Worm (Caenorhabditis elegans) whole organism, mixed stage, embryonic: ENCODE measurements around the gene gtf-2H1.

ENCODE experiments used
- bed-3 ChIP-seq: fragments of 200-800 bp; sonication (Bioruptor generic); optimal IDR thresholded peaks from 3 replicates; lab custom pipeline; 2018; ENCODE audit warnings: mild to moderate bottlenecking, missing genetic modification characterization, moderate library complexity, missing compliant biosample characterization
- ceh-39 ChIP-seq: fragments of 150-350 bp; optimal IDR thresholded peaks from 2 replicates; lab custom pipeline; 2014; ENCODE audit warnings: missing biosample characterization, missing genetic modification characterization
- ceh-43 ChIP-seq: fragments of 200-800 bp; sonication (Bioruptor generic); optimal IDR thresholded peaks from 2 replicates; lab custom pipeline; 2018; ENCODE audit warnings: mild to moderate bottlenecking, missing genetic modification characterization, moderate library complexity, missing compliant biosample characterization
- ceh-83 ChIP-seq: fragments of 200-800 bp; sonication (Bioruptor generic); optimal IDR thresholded peaks from 2 replicates; lab custom pipeline; 2018; ENCODE audit warnings: mild to moderate bottlenecking, missing genetic modification characterization, missing compliant biosample characterization
- elt-1 ChIP-seq: sonication (generic microtip); optimal IDR thresholded peaks from 2 replicates; lab custom pipeline; 2017; ENCODE audit warnings: missing genetic modification characterization, mild to moderate bottlenecking, missing compliant biosample characterization, antibody characterized with exemption, moderate library complexity, borderline replicate concordance; ENCODE audit not compliant: insufficient read depth
- elt-3 ChIP-seq: fragments of 150-350 bp; optimal IDR thresholded peaks from 2 replicates; lab custom pipeline; 2014; ENCODE audit warnings: missing biosample characterization, missing genetic modification characterization
- lsy-2 ChIP-seq: fragments of 150-350 bp; optimal IDR thresholded peaks from 2 replicates; lab custom pipeline; 2014; ENCODE audit warnings: missing biosample characterization, missing genetic modification characterization
- mab-5 ChIP-seq: fragments of 150-350 bp; optimal IDR thresholded peaks from 2 replicates; lab custom pipeline; 2014; ENCODE audit warnings: missing biosample characterization, missing genetic modification characterization
- nhr-28 ChIP-seq: fragments of 150-350 bp; optimal IDR thresholded peaks from 2 replicates; lab custom pipeline; 2014; ENCODE audit warnings: missing biosample characterization, missing genetic modification characterization
- nhr-76 ChIP-seq: sonication (generic microtip); optimal IDR thresholded peaks from 2 replicates; lab custom pipeline; 2017; ENCODE audit warnings: missing biosample characterization, missing genetic modification characterization
- ztf-11 ChIP-seq: fragments of 150-350 bp; optimal IDR thresholded peaks from 2 replicates; lab custom pipeline; 2014; ENCODE audit warnings: missing biosample characterization, missing genetic modification characterization

DNA sequence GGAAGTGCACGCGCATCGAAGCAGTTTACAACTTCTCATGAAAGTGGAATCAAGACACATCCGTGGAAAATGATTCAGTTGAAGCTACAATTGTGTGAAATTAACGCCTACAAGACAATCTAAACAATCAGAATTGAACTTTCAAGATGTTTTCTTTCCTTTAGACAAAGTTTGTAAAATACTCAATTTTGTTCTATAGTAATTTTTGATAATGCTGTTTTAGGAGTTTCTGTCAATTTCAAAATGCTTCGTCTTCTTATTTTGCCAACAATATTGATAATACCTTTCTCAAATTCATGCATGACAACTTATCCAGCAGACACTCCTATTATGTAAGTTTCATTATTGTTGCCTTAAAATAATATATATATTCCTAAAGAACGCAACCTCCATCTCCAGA is 37.5 kb upstream of the gtf-2H1 start, which contains the start of gene T21D12.11:
- no peak for TF ChIP-seq bed-3
- no peak for TF ChIP-seq lsy-2 (tag; lab: Kevin White, UChicago)
- TF ChIP-seq mab-5 (tag; lab: Kevin White, UChicago), result no peak
- no peak for TF ChIP-seq ztf-11 (tag; lab: Kevin White, UChicago)
- TF ChIP-seq elt-3, result no peak
- no peak for TF ChIP-seq ceh-83
- no peak for TF ChIP-seq elt-1
- TF ChIP-seq nhr-28 (tag; lab: Kevin White, UChicago), result no peak
- no peak for TF ChIP-seq ceh-39 (tag; lab: Kevin White, UChicago)
- TF ChIP-seq ceh-43 (GFP tag; lab: Kevin White, UChicago), result no peak
- TF ChIP-seq nhr-76 (tag; lab: Kevin White, UChicago), result no peak
